Fruit fly (Drosophila melanogaster): Measurements from ENCODE around the gene CG33995.

DNA sequence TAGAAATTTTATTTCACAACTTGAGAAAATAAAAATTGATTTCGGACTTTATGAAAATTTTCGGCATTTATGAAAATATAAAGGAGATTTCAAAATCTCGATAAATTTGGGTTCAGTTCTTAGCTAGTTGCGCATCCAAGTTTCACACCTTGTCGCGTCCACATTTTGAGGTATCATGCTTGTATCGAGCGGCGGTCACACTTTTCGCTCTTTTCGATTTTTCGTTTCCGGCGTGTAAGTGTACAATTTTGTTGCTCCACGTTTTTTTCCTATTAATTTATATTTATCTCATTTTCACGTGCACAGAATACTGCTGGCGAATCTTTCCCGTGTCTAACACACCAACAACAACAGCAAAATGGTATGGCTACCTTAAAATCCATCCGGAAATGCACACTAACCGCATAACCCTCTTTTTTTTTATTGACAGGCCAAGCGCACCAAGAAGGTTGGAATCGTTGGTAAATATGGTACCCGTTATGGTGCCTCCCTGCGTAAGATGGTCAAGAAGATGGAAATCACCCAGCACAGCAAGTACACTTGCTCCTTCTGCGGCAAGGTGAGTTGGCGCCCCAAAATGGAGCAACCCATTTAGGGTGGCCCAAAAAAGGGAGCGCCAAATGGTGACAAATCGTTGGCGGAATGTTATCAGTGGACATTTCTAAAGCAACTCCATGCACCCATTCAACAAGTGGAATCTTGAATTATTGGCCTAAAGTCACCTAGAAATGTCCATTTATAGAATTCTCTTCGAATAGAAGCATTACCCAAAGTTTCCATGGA, 27.9 kb downstream of the CG33995 start, which contains the start of gene RpL37A:
- TF ChIP-seq psq (optimal IDR thresholded peaks at IDR 0.05), result no peak
- no peak for TF ChIP-seq Dll (optimal IDR thresholded peaks at IDR 0.05)

Data from whole organism.